Fruit fly (Drosophila melanogaster) whole organism, embryonic: ENCODE data around the gene CG6066.

Experiments
- ATbp ChIP-seq: fragments of 200-800 bp; sonication (Bioruptor generic); optimal IDR thresholded peaks from 2 replicates; lab custom pipeline; 2017; ENCODE audit warnings: missing biosample characterization, mild to moderate bottlenecking, missing genetic modification characterization, missing genetic modification reagents
- Atf-2 ChIP-seq: fragments of 200-800 bp; sonication (Bioruptor generic); optimal IDR thresholded peaks from 2 replicates; lab custom pipeline; 2016; ENCODE audit warnings: missing biosample characterization, missing genetic modification characterization
- Awh ChIP-seq: fragments of 200-800 bp; sonication (Bioruptor generic); IDR thresholded peaks from 2 replicates; pipeline ENCODE4, ENCODE4 v1.3.6; 2022; ENCODE audit warnings: missing biosample characterization, missing genetic modification characterization
- B-H2 ChIP-seq: fragments of 200-800 bp; sonication (Bioruptor generic); optimal IDR thresholded peaks from 2 replicates; lab custom pipeline; 2018; ENCODE audit warnings: missing biosample characterization, mild to moderate bottlenecking, missing genetic modification characterization
- CG11247 ChIP-seq: fragments of 200-800 bp; sonication (Bioruptor generic); IDR thresholded peaks from 2 replicates; pipeline ENCODE4 v1.3.6; 2022; ENCODE audit warnings: missing biosample characterization, missing genetic modification characterization
- CG11456 ChIP-seq: fragments of 200-800 bp; sonication (Bioruptor generic); IDR thresholded peaks from 3 replicates; pipeline ENCODE4 v1.3.6; 2022; ENCODE audit warnings: missing biosample characterization, missing genetic modification characterization
- CG11723 ChIP-seq: fragments of 200-800 bp; sonication (Bioruptor generic); optimal IDR thresholded peaks from 2 replicates; lab custom pipeline; 2017; ENCODE audit warnings: missing biosample characterization, mild to moderate bottlenecking, missing genetic modification characterization
- CG12769 ChIP-seq: fragments of 200-800 bp; sonication (Bioruptor generic); optimal IDR thresholded peaks from 2 replicates; lab custom pipeline; 2019; ENCODE audit warnings: missing biosample characterization, mild to moderate bottlenecking, missing genetic modification characterization, moderate library complexity
- CG13123 ChIP-seq: fragments of 200-800 bp; sonication (Bioruptor generic); optimal IDR thresholded peaks from 2 replicates; lab custom pipeline; 2016; ENCODE audit warnings: missing biosample characterization, missing genetic modification characterization
- CG13424 ChIP-seq: fragments of 200-800 bp; sonication (Bioruptor generic); optimal IDR thresholded peaks from 2 replicates; lab custom pipeline; 2019; ENCODE audit warnings: missing biosample characterization, mild to moderate bottlenecking, missing genetic modification characterization, moderate library complexity
- CG13624 ChIP-seq: fragments of 200-800 bp; sonication (Bioruptor generic); optimal IDR thresholded peaks from 2 replicates; lab custom pipeline; 2016; ENCODE audit warnings: missing biosample characterization, missing genetic modification characterization
- CG14014 ChIP-seq: fragments of 200-800 bp; sonication (Bioruptor generic); IDR thresholded peaks from 2 replicates; pipeline ENCODE4 v1.3.6; 2022; ENCODE audit warnings: missing biosample characterization, missing genetic modification characterization
- CG14965 ChIP-seq: fragments of 200-800 bp; sonication (Bioruptor generic); optimal IDR thresholded peaks from 2 replicates; lab custom pipeline; 2016; ENCODE audit warnings: missing biosample characterization, missing genetic modification characterization, borderline replicate concordance
- CG17912 ChIP-seq: fragments of 200-800 bp; sonication (Bioruptor generic); optimal IDR thresholded peaks from 2 replicates; lab custom pipeline; 2018; ENCODE audit warnings: missing biosample characterization, mild to moderate bottlenecking, missing genetic modification characterization
- CG1792 ChIP-seq: fragments of 200-800 bp; sonication (Bioruptor generic); optimal IDR thresholded peaks from 2 replicates; lab custom pipeline; 2016; ENCODE audit warnings: missing biosample characterization, missing genetic modification characterization
- CG18619 ChIP-seq: fragments of 200-800 bp; sonication (Bioruptor generic); optimal IDR thresholded peaks from 3 replicates; lab custom pipeline; 2017; ENCODE audit warnings: missing biosample characterization, mild to moderate bottlenecking, missing genetic modification characterization
- CG18764 ChIP-seq: fragments of 200-800 bp; sonication (Bioruptor generic); optimal IDR thresholded peaks from 3 replicates; lab custom pipeline; 2016; ENCODE audit warnings: missing biosample characterization, missing genetic modification characterization
- CG3838 ChIP-seq: fragments of 200-800 bp; sonication (Bioruptor generic); optimal IDR thresholded peaks from 3 replicates; lab custom pipeline; 2016; ENCODE audit warnings: missing biosample characterization, missing genetic modification characterization
- CG4282 ChIP-seq: fragments of 200-800 bp; sonication (Bioruptor generic); optimal IDR thresholded peaks from 2 replicates; lab custom pipeline; 2016; ENCODE audit warnings: missing biosample characterization, missing genetic modification characterization
- CG6683 ChIP-seq: fragments of 200-800 bp; sonication (Bioruptor generic); optimal IDR thresholded peaks from 2 replicates; lab custom pipeline; 2017; ENCODE audit warnings: missing biosample characterization, mild to moderate bottlenecking, missing genetic modification characterization, missing genetic modification reagents
- CG7786 ChIP-seq: fragments of 200-800 bp; sonication (Bioruptor generic); optimal IDR thresholded peaks from 2 replicates; lab custom pipeline; 2016; ENCODE audit warnings: missing biosample characterization, missing genetic modification characterization
- CG7928 ChIP-seq: fragments of 200-800 bp; sonication (Bioruptor generic); optimal IDR thresholded peaks from 2 replicates; lab custom pipeline; 2017; ENCODE audit warnings: missing biosample characterization, mild to moderate bottlenecking, missing genetic modification characterization
- CG8359 ChIP-seq: fragments of 200-800 bp; sonication (Bioruptor generic); optimal IDR thresholded peaks from 2 replicates; lab custom pipeline; 2017; ENCODE audit warnings: missing biosample characterization, mild to moderate bottlenecking, missing genetic modification characterization, borderline replicate concordance
- CG9797 ChIP-seq: fragments of 200-800 bp; sonication (Bioruptor generic); optimal IDR thresholded peaks from 3 replicates; lab custom pipeline; 2018; ENCODE audit warnings: missing biosample characterization, mild to moderate bottlenecking, missing genetic modification characterization
- D19B ChIP-seq: fragments of 200-800 bp; sonication (Bioruptor generic); optimal IDR thresholded peaks from 2 replicates; lab custom pipeline; 2017; ENCODE audit warnings: missing biosample characterization, mild to moderate bottlenecking, missing genetic modification characterization
- Dp ChIP-seq: fragments of 200-800 bp; sonication (Bioruptor generic); optimal IDR thresholded peaks from 2 replicates; lab custom pipeline; 2018; ENCODE audit warnings: missing biosample characterization, mild to moderate bottlenecking, missing genetic modification characterization, moderate library complexity
- ERR ChIP-seq: fragments of 200-800 bp; sonication (Bioruptor generic); optimal IDR thresholded peaks from 2 replicates; lab custom pipeline; 2016; ENCODE audit warnings: missing biosample characterization, missing genetic modification characterization
- HmgD ChIP-seq: fragments of 200-800 bp; sonication (Bioruptor generic); optimal IDR thresholded peaks from 3 replicates; lab custom pipeline; 2016; ENCODE audit warnings: missing biosample characterization, missing genetic modification characterization
- MESR4 ChIP-seq: fragments of 200-800 bp; sonication (Bioruptor generic); optimal IDR thresholded peaks from 2 replicates; lab custom pipeline; 2018; ENCODE audit warnings: missing biosample characterization, mild to moderate bottlenecking, missing genetic modification characterization, moderate library complexity
- MTF-1 ChIP-seq: fragments of 200-800 bp; sonication (Bioruptor generic); optimal IDR thresholded peaks from 2 replicates; lab custom pipeline; 2018; ENCODE audit warnings: missing biosample characterization, mild to moderate bottlenecking, missing genetic modification characterization, borderline replicate concordance
- NC2β ChIP-seq: fragments of 200-800 bp; sonication (Bioruptor generic); optimal IDR thresholded peaks from 2 replicates; lab custom pipeline; 2016; ENCODE audit warnings: missing biosample characterization, missing genetic modification characterization
- Pdp1 ChIP-seq, 2 experiments: fragments of 200-800 bp; sonication (Bioruptor generic); optimal IDR thresholded peaks; 3 replicates each; lab custom pipeline; 2016; ENCODE audit warnings: missing biosample characterization in 2 of 2, missing genetic modification characterization in 2 of 2, mild to moderate bottlenecking in 1 of 2, moderate library complexity in 1 of 2
- Scr ChIP-seq: fragments of 200-800 bp; sonication (Bioruptor generic); IDR thresholded peaks from 2 replicates; pipeline ENCODE4 v1.3.6; 2022; ENCODE audit warnings: missing biosample characterization, missing genetic modification characterization; ENCODE audit not compliant: partially characterized antibody
- Trl ChIP-seq, 3 experiments: fragments of >200 bp in 2 of 3; fragments of 200-800 bp in 1 of 3; sonication (Bioruptor generic) in 1 of 3; optimal IDR thresholded peaks; 2 replicates in 1 of 3; 3 replicates in 2 of 3; lab custom pipeline; 2016 to 2017; ENCODE audit warnings: missing biosample characterization in 1 of 3, missing genetic modification characterization in 1 of 3
- btn ChIP-seq: fragments of 200-800 bp; sonication (Bioruptor generic); optimal IDR thresholded peaks from 2 replicates; lab custom pipeline; 2016; ENCODE audit warnings: missing biosample characterization, missing genetic modification characterization
- crp ChIP-seq, 2 experiments: fragments of 200-800 bp; sonication (Bioruptor generic); optimal IDR thresholded peaks; 2 replicates in 1 of 2; 3 replicates in 1 of 2; lab custom pipeline; 2017; ENCODE audit warnings: missing biosample characterization in 2 of 2, missing genetic modification characterization in 2 of 2, mild to moderate bottlenecking in 1 of 2, moderate library complexity in 1 of 2
- eve ChIP-seq, 2 experiments: fragments of >200 bp; optimal IDR thresholded peaks; 2 replicates each; lab custom pipeline; 2017; ENCODE audit warnings: missing biosample characterization in 2 of 2, missing genetic modification characterization in 2 of 2
- eyg ChIP-seq: fragments of 200-800 bp; sonication (Bioruptor generic); optimal IDR thresholded peaks from 3 replicates; lab custom pipeline; 2016; ENCODE audit warnings: missing biosample characterization, missing genetic modification characterization
- h ChIP-seq: fragments of >200 bp; optimal IDR thresholded peaks from 2 replicates; lab custom pipeline; 2017
- her ChIP-seq: fragments of 200-800 bp; sonication (Bioruptor generic); optimal IDR thresholded peaks from 2 replicates; lab custom pipeline; 2016; ENCODE audit warnings: missing biosample characterization, missing genetic modification characterization
- hkb ChIP-seq, 2 experiments: fragments of 200-800 bp in 1 of 2; fragments of >200 bp in 1 of 2; sonication (Bioruptor generic) in 1 of 2; IDR thresholded peaks in 1 of 2; optimal IDR thresholded peaks in 1 of 2; 2 replicates each; pipeline versions ENCODE4 v1.3.6 to Lab custom; 2017 to 2022; ENCODE audit warnings: missing biosample characterization in 1 of 2, missing genetic modification characterization in 1 of 2
- luna ChIP-seq: fragments of 200-800 bp; sonication (Bioruptor generic); optimal IDR thresholded peaks from 2 replicates; lab custom pipeline; 2016; ENCODE audit warnings: missing biosample characterization, missing genetic modification characterization
- pho ChIP-seq: fragments of 200-800 bp; sonication (Bioruptor generic); optimal IDR thresholded peaks from 2 replicates; lab custom pipeline; 2016; ENCODE audit warnings: missing biosample characterization, missing genetic modification characterization
- rib ChIP-seq: fragments of 200-800 bp; sonication (Bioruptor generic); IDR thresholded peaks from 2 replicates; pipeline ENCODE4 v1.3.6; 2022; ENCODE audit warnings: missing biosample characterization, missing genetic modification characterization
- row ChIP-seq: fragments of 200-800 bp; sonication (Bioruptor generic); IDR thresholded peaks from 3 replicates; pipeline ENCODE4 v1.3.6; 2022; ENCODE audit warnings: missing biosample characterization, missing genetic modification characterization
- schlank ChIP-seq: fragments of 200-800 bp; sonication (Bioruptor generic); optimal IDR thresholded peaks from 2 replicates; lab custom pipeline; 2018; ENCODE audit warnings: missing biosample characterization, mild to moderate bottlenecking, missing genetic modification characterization
- scrt ChIP-seq: fragments of 200-800 bp; sonication (Bioruptor generic); optimal IDR thresholded peaks from 2 replicates; lab custom pipeline; 2018; ENCODE audit warnings: missing biosample characterization, mild to moderate bottlenecking, missing genetic modification characterization, moderate library complexity
- sna ChIP-seq: fragments of 200-800 bp; sonication (Bioruptor generic); IDR thresholded peaks from 2 replicates; pipeline ENCODE4 v1.3.6; 2022; ENCODE audit warnings: missing biosample characterization, missing genetic modification characterization; ENCODE audit not compliant: partially characterized antibody
- unpg ChIP-seq: fragments of 200-800 bp; sonication (Bioruptor generic); optimal IDR thresholded peaks from 3 replicates; lab custom pipeline; 2018; ENCODE audit warnings: missing biosample characterization, mild to moderate bottlenecking, missing genetic modification characterization, moderate library complexity

CG6066 gene

DNA sequence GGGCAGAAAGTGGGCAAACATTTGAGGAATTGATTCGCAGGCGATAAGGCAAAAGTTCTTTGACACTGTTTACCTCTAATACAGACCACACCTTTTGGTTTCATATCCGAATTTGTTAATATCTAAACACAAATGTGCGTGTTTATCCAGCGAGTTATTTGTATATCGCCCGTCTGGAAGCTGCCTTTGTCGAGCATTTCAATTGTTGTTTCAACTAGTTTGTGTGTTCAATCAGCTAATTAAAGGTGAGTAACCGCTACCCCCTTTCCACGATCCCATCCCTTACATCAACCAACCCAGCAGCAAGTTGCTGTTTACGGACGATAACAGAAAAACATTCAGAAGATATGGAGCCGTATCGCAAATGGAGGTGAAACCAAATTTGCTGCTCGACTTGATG, 14.9 kb upstream of the CG6066 start (continued):
- TF ChIP-seq luna (GFP tag; lab: Kevin White, UChicago), result peak; percentile 70
- TF ChIP-seq CG18619 (GFP tag; lab: Kevin White, UChicago), result peak; percentile 43
- TF ChIP-seq D19B (GFP tag; lab: Kevin White, UChicago), result no peak
- peak; percentile 8 for TF ChIP-seq CG13123 (GFP tag; lab: Kevin White, UChicago)
- peak; percentile 9 for TF ChIP-seq CG7928 (GFP tag; lab: Kevin White, UChicago)
- TF ChIP-seq h, result no peak
- peak; percentile 17 for TF ChIP-seq CG11723
- TF ChIP-seq CG13624, result peak; percentile 32
- peak; percentile 63 for TF ChIP-seq ATbp (GFP tag; lab: Kevin White, UChicago)
- TF ChIP-seq sna (GFP tag; lab: Robert Waterston, UW), result no peak
- TF ChIP-seq B-H2 (GFP tag; lab: Kevin White, UChicago), result peak; percentile 71
- peak; percentile 35 for TF ChIP-seq unpg (GFP tag; lab: Kevin White, UChicago)
- TF ChIP-seq pho, result peak; percentile 70
- TF ChIP-seq btn (GFP tag; lab: Kevin White, UChicago), result no peak
- peak; percentile 3 for TF ChIP-seq CG4282 (GFP tag; lab: Kevin White, UChicago)
- no peak for TF ChIP-seq hkb (optimal IDR thresholded peaks at IDR 0.05; lab: Kevin White, UChicago)
- peak; percentile 53 for TF ChIP-seq hkb (GFP tag; IDR thresholded peaks at IDR 0.05; lab: Robert Waterston, UW)
- TF ChIP-seq CG11247 (GFP tag; lab: Robert Waterston, UW), result peak; percentile 48; the same call in 1 of the 2 replicates
- TF ChIP-seq Awh (GFP tag; lab: Robert Waterston, UW), result 0 out of 2 replicates have a peak, but pooled peaks have one; percentile 19
- TF ChIP-seq MTF-1 (GFP tag; lab: Kevin White, UChicago), result peak; percentile 9
- no peak for TF ChIP-seq crp (GFP tag; optimal IDR thresholded peaks at IDR 0.05; lab: Kevin White, UChicago)
- TF ChIP-seq row (GFP tag; lab: Robert Waterston, UW), result no peak
- TF ChIP-seq HmgD (GFP tag; lab: Kevin White, UChicago), result no peak
- TF ChIP-seq CG1792 (GFP tag; lab: Kevin White, UChicago), result peak; percentile 15
- no peak for TF ChIP-seq Atf-2 (GFP tag; lab: Kevin White, UChicago)
- TF ChIP-seq rib, result peak; percentile 66
- TF ChIP-seq NC2β (GFP tag; lab: Kevin White, UChicago), result no peak
- no peak for TF ChIP-seq CG14965 (GFP tag; lab: Kevin White, UChicago)
- TF ChIP-seq Dp (GFP tag; lab: Kevin White, UChicago), result no peak
- TF ChIP-seq Scr (GFP tag; lab: Robert Waterston, UW), result no peak
- TF ChIP-seq CG6683, result peak; percentile 49
- no peak for TF ChIP-seq CG17912
- TF ChIP-seq CG3838 (GFP tag; lab: Kevin White, UChicago), result no peak
- TF ChIP-seq CG8359, result no peak
- TF ChIP-seq MESR4 (GFP tag; lab: Kevin White, UChicago), result no peak
- TF ChIP-seq ERR (GFP tag; lab: Kevin White, UChicago), result peak; percentile 47
- TF ChIP-seq eyg (GFP tag; lab: Kevin White, UChicago), result peak; percentile 43
- no peak for TF ChIP-seq Trl (optimal IDR thresholded peaks at IDR 0.05; lab: Kevin White, UChicago)
- peak; percentile 33 for TF ChIP-seq Trl (GFP tag; optimal IDR thresholded peaks at IDR 0.05; lab: Kevin White, UChicago)
- peak; percentile 39 for TF ChIP-seq CG7786 (GFP tag; lab: Kevin White, UChicago)
- peak; percentile 73; the same call in 1 of the 2 replicates for TF ChIP-seq CG14014 (GFP tag; lab: Robert Waterston, UW)
- TF ChIP-seq her (GFP tag; lab: Kevin White, UChicago), result peak; percentile 68
- TF ChIP-seq CG12769, result peak; percentile 89
- TF ChIP-seq CG9797 (GFP tag; lab: Kevin White, UChicago), result no peak
- TF ChIP-seq eve (GFP tag; optimal IDR thresholded peaks at IDR 0.05; lab: Kevin White, UChicago), result no peak
- 0 out of 3 replicates have a peak, but pooled peaks have one; percentile 62 for TF ChIP-seq CG11456 (GFP tag; lab: Robert Waterston, UW)
- TF ChIP-seq schlank (tag; lab: Kevin White, UChicago), result peak; percentile 79
- peak; percentile 24 for TF ChIP-seq CG18764 (GFP tag; lab: Kevin White, UChicago)
- TF ChIP-seq scrt (GFP tag; lab: Kevin White, UChicago), result peak; percentile 52
- peak; percentile 18 for TF ChIP-seq CG13424 (tag; lab: Kevin White, UChicago)
- peak in 1 of 2 experiments; percentile 16 for TF ChIP-seq Pdp1 (GFP tag; optimal IDR thresholded peaks at IDR 0.05; lab: Kevin White, UChicago)
